Worm (Caenorhabditis elegans) whole organism, L2 larva: ENCODE measurements around the gene srb-19.

Experiments used
- elt-3 ChIP-seq: sonication (generic microtip); optimal IDR thresholded peaks from 2 replicates; lab custom pipeline; 2017; ENCODE audit warnings: missing biosample characterization, missing genetic modification characterization
- nhr-6 ChIP-seq: fragments of 150-350 bp; optimal IDR thresholded peaks from 2 replicates; lab custom pipeline; 2014; ENCODE audit warnings: missing biosample characterization, missing genetic modification characterization

- TF ChIP-seq nhr-6 (tag; lab: Kevin White, UChicago) (no peak), elt-3 (tag; lab: Kevin White, UChicago) (no peak)
These were observed 19.0 kb upstream of the srb-19 start, which contains the start of gene srh-268 for ce11 chrV:7539015-7539414.
